Fruit fly (Drosophila melanogaster): Measurements from ENCODE around the gene Trf5.

DNA sequence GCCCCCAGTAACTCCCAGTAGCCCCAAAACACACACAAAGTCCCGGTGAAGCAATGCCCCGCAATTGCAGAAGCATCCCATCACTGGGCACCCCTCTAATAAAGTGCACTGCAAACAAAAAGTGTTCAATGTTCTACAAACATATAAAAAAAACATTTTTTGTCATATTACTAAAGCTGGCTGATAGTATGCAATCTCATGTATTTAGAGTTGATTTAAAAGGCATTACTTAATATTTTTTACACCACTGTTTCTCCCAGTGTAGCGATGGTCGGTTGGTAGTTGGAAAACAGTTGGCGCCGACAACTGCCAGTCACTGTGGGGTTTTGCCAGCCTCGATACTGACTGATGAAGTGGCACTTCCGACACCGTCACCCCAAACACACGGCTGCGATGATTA lies 24.1 kb upstream of the Trf5 start:
- TF ChIP-seq CTCF (optimal IDR thresholded peaks at IDR 0.05) = no peak
- TF ChIP-seq CG8478 (optimal IDR thresholded peaks at IDR 0.05) = no peak
